Worm (Caenorhabditis elegans) whole organism, mixed stage, embryonic: ENCODE results near the gene sre-6.

Experiments used
- ceh-43 ChIP-seq: fragments of 200-800 bp; sonication (Bioruptor generic); optimal IDR thresholded peaks from 2 replicates; lab custom pipeline; 2018; ENCODE audit warnings: mild to moderate bottlenecking, missing genetic modification characterization, moderate library complexity, missing compliant biosample characterization
- cnd-1 ChIP-seq: fragments of 200-800 bp; sonication (Bioruptor generic); optimal IDR thresholded peaks from 2 replicates; lab custom pipeline; 2018; ENCODE audit warnings: mild to moderate bottlenecking, missing genetic modification characterization, missing compliant biosample characterization
- lsy-2 ChIP-seq: fragments of 150-350 bp; optimal IDR thresholded peaks from 2 replicates; lab custom pipeline; 2014; ENCODE audit warnings: missing biosample characterization, missing genetic modification characterization
- mep-1 ChIP-seq: fragments of 150-350 bp; optimal IDR thresholded peaks from 2 replicates; lab custom pipeline; 2017; ENCODE audit warnings: missing biosample characterization, missing genetic modification reagents, missing genetic modification characterization, inconsistent platforms
- nhr-28 ChIP-seq: fragments of 150-350 bp; optimal IDR thresholded peaks from 2 replicates; lab custom pipeline; 2014; ENCODE audit warnings: missing biosample characterization, missing genetic modification characterization
- snpc-4 ChIP-seq: fragments of 150-350 bp; optimal IDR thresholded peaks from 2 replicates; lab custom pipeline; 2014; ENCODE audit warnings: missing biosample characterization, missing genetic modification characterization
- unc-62 ChIP-seq: fragments of 150-350 bp; optimal IDR thresholded peaks from 2 replicates; lab custom pipeline; 2014; ENCODE audit warnings: missing biosample characterization, missing genetic modification reagents, missing genetic modification characterization
- zip-8 ChIP-seq: fragments of 150-350 bp; optimal IDR thresholded peaks from 2 replicates; lab custom pipeline; 2014; ENCODE audit warnings: missing biosample characterization, missing genetic modification characterization

DNA sequence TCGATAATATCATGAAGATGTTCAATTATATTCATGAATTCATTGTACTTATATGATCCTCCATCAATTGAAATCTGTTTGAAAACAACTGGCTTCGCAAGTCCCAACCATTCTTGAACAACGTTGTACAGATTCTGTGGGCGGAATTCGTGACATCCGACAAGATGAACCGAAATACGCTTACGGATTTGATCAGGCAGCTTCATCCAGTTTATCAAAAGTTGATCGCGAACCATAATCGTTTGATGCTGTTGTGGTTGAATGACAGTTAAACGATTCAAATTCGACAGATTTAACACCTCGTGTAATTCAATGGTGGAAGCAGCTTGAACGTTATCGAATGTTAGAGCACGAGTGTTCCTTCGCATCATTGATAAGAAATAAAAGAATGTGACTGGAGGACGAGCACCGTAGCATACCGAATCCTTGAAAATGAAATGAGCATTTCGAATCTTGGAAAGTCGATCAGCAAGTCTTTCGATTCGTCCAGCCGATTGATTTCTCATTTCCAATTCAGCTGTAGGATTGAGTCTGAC is 48.8 kb downstream of the sre-6 start:
- TF ChIP-seq cnd-1 (tag; lab: Kevin White, UChicago) = no peak
- no peak for TF ChIP-seq lsy-2
- no peak for TF ChIP-seq nhr-28
- TF ChIP-seq zip-8 = no peak
- TF ChIP-seq unc-62 = no peak
- TF ChIP-seq mep-1 (tag; lab: Kevin White, UChicago) = no peak
- no peak for TF ChIP-seq snpc-4 (tag; lab: Kevin White, UChicago)
- TF ChIP-seq ceh-43 (GFP tag; lab: Kevin White, UChicago) = no peak
